Worm (Caenorhabditis elegans): ENCODE data around the gene col-103.
"Not testable (repeated sequence)": the region's sequence is repeated elsewhere in the genome, so short reads cannot be mapped to it uniquely, and the experiment has no call there.

Gene col-103

DNA sequence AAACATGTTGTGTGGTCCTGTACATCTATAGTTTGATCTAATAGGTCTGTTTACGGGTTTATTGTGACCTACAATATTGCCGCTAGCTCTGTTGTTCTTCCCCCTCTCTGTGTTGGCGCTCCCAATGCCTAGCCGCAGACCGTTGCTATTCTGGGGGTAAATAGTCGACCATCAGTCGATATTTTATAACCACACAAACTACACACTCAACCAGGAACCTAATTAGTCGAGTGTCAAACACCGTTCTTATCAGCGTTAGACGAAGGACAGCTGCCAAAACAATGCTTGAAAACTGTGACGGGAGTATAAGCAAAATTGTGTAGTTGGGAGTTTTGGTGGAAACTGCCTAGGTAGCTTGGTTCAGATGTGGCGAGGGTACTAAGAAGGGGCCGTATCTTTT lies 18.9 kb upstream of the col-103 start:
- no peak for TF ChIP-seq fkh-10 (GFP tag; optimal IDR thresholded peaks at IDR 0.05)
- TF ChIP-seq fos-1 (tag; optimal IDR thresholded peaks at IDR 0.05), result no peak
- TF ChIP-seq aly-2 (tag; optimal IDR thresholded peaks at IDR 0.05), result no peak
- TF ChIP-seq pha-4 (tag; optimal IDR thresholded peaks at IDR 0.05), result no peak
- TF ChIP-seq elt-3 (tag; optimal IDR thresholded peaks at IDR 0.05), result no peak
- no peak for TF ChIP-seq snpc-4 (tag; optimal IDR thresholded peaks at IDR 0.05)
- TF ChIP-seq fkh-2 (tag; optimal IDR thresholded peaks at IDR 0.05), result no peak
- no peak for TF ChIP-seq nhr-25 (tag; optimal IDR thresholded peaks at IDR 0.05)

DNA sequence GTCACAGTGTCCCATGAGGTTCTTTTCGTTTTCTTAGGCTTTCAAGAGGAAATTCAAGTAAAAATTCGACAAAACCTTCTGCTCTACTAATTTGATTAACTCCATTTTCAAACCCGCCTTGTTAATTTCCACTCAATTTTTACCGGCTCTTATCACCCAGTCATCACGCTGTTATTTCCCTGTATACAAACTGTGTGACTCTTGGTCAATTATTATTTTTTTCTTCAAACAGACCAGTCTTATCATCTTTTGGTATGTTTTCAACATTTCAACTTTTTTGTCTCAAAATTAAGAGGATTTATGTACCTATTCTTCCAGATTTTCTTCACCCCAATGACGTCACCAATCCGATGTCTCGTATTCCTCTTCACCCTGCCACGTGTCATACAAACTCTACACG lies 15.0 kb upstream of the col-103 start, which contains the start of gene ugt-52:
Gene ugt-52 (plus strand): TSS at position 301 of the 400 bp plus-strand sequence.
- TF ChIP-seq skn-1 (tag; optimal IDR thresholded peaks at IDR 0.05) (no peak), pha-4 (tag; optimal IDR thresholded peaks at IDR 0.05) (peak; percentile 9)

DNA sequence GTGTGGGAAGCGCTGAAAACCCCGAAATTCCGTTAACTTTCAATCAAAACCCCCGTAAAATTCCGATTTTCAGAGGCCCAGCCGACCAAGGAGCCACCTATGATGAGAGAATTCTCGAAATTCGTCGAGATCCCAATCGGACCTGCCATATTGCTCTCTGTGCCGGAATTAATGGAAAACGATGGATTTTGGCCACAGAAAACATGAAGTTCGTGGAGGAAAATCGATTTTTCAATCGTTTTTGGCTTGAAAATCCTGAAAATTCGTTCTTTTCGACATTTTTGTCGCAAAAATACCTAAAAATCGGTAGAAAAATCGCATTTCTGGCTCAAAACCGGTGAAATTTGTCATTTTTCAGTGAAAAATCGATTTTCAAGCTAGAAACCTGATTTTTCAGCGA lies 10.1 kb upstream of the col-103 start:
- TF ChIP-seq ceh-28 (tag; optimal IDR thresholded peaks at IDR 0.05) (no peak), R02D3.7 (tag; optimal IDR thresholded peaks at IDR 0.05) (no peak), elt-3 (tag; optimal IDR thresholded peaks at IDR 0.05) (no peak), elt-1 (tag; optimal IDR thresholded peaks at IDR 0.05) (no peak), elt-2 (tag; optimal IDR thresholded peaks at IDR 0.05) (no peak), ztf-11 (tag; optimal IDR thresholded peaks at IDR 0.05) (no peak)

DNA sequence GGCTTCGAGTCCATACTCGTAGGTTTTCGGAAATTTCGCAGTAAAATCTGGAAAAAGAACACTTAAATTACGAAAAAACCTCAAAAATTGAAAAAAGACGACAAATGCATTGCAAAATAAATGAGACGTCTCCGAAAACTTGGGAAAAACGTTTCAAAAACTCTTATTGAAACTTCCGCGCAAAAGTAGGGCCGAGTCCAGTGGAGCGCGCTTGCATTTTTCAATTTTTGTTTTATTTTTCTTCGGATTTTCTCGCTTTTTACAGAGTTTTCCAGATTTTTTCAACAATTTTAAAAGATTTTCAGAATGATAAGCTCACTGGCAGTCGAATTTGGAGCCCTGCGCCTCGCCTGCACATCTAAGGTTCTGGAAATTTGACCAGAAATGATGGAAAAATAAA lies 9.5 kb upstream of the col-103 start, which contains the start of gene mrpl-2:
Gene mrpl-2 (plus strand): TSS at position 307 of the 400 bp plus-strand sequence.
- TF ChIP-seq ztf-4 (tag; optimal IDR thresholded peaks at IDR 0.05) (no peak), nhr-237 (tag; optimal IDR thresholded peaks at IDR 0.05) (no peak), unc-39 (tag; optimal IDR thresholded peaks at IDR 0.05) (no peak), nhr-12 (tag; optimal IDR thresholded peaks at IDR 0.05) (no peak), lin-15B (tag; optimal IDR thresholded peaks at IDR 0.05) (peak; percentile 58), ceh-82 (tag; optimal IDR thresholded peaks at IDR 0.05) (no peak)

DNA sequence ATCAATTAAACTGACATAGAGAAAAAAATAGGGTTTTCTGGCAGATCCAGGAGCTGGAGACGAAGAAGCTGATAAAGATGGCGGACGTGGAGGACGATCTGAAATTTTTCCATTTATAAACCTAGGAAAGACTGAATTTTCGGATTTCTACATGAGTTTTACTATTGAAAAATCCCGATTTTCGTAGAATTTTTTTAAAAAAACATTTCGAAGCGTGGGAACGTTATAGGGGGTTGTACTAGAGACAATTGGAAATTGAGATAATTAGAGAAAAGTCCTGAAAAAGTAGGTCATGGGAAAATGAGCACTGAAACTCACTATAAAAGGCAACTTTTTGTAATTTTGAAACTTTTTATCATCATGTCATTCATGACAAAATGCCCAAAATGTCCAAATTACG lies 7.6 kb upstream of the col-103 start, which contains the start of gene F56B3.9:
Gene F56B3.9 (plus strand): TSS at position 301 of the 400 bp plus-strand sequence.
- not testable (repeated sequence) for TF ChIP-seq ceh-82, nhr-12, mml-1 (tag; optimal IDR thresholded peaks at IDR 0.05)

DNA sequence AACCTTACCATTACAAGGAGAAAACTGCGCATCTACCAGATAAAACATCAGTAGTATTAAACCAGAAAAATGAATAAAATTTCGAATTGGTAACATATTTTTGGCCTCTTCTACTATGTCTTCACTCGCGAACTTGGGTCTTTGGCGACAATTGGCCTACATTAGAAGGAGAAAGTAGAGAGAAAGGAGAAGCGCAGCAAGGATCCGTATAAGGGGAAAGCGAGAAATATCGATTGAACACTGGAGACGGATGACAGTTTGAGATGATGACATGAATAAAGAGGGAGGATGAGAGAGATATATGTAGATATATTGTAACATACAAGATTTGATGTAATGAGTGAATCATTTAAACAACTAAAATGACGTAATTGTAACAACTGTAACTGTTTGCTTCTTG lies 4.8 kb upstream of the col-103 start, which contains the start of gene F56B3.2:
Gene F56B3.2 (minus strand): TSS at position 273 of the 400 bp plus-strand sequence.
- no peak for TF ChIP-seq mml-1 (tag; optimal IDR thresholded peaks at IDR 0.05)
- TF ChIP-seq sea-2 (GFP tag; optimal IDR thresholded peaks at IDR 0.05), result no peak
- no peak for TF ChIP-seq ztf-11 (tag; optimal IDR thresholded peaks at IDR 0.05)
- peak; percentile 12 for TF ChIP-seq hmg-11 (tag; optimal IDR thresholded peaks at IDR 0.05)
- no peak for TF ChIP-seq zag-1 (tag; optimal IDR thresholded peaks at IDR 0.05)
- TF ChIP-seq elt-2 (tag; optimal IDR thresholded peaks at IDR 0.05), result no peak
- TF ChIP-seq jun-1 (tag; optimal IDR thresholded peaks at IDR 0.05), result no peak
- no peak for TF ChIP-seq R02D3.7 (tag; optimal IDR thresholded peaks at IDR 0.05)
- peak; percentile 43 for TF ChIP-seq ceh-28 (tag; optimal IDR thresholded peaks at IDR 0.05)
- no peak for TF ChIP-seq elt-3 (tag; optimal IDR thresholded peaks at IDR 0.05)
- TF ChIP-seq ama-1 (optimal IDR thresholded peaks at IDR 0.05), result no peak
- TF ChIP-seq elt-1 (tag; optimal IDR thresholded peaks at IDR 0.05), result no peak
- no peak for TF ChIP-seq daf-12 (tag; optimal IDR thresholded peaks at IDR 0.05)
- TF ChIP-seq mdl-1 (tag; optimal IDR thresholded peaks at IDR 0.05), result no peak
- no peak for TF ChIP-seq nhr-25 (tag; optimal IDR thresholded peaks at IDR 0.05)
- TF ChIP-seq pha-4 (tag; optimal IDR thresholded peaks at IDR 0.05), result no peak
- TF ChIP-seq unc-62 (GFP tag; optimal IDR thresholded peaks at IDR 0.05), result no peak
- no peak for TF ChIP-seq nhr-28 (tag; optimal IDR thresholded peaks at IDR 0.05)
- TF ChIP-seq nhr-23 (tag; optimal IDR thresholded peaks at IDR 0.05), result peak; percentile 50
- TF ChIP-seq egl-5 (tag; optimal IDR thresholded peaks at IDR 0.05), result no peak
- no peak for TF ChIP-seq lin-15B (tag; optimal IDR thresholded peaks at IDR 0.05)

Data from whole organism, L3 larva.